5 worm cellular contexts compared by ENCODE assay signal in the genomic region with DNA sequence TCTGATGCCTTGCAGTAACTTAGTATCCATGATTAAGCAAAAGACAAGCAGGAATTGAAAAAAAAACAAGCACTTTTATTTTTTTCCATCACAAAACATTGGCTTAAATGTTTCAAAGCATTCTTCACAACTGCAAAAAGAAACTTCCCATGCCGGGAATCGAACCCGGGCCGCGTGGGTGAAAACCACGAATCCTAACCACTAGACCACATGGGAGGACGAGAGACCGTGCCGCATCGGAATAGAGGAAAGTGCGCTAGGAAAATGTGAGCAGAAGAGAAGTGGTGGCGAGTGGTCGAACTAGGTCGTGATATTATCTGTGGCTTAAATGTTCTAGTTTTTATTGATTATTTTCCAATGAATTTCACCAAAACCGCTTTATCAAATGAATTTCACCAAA.
TF ChIP-seq lines count a peak whose summit lies in the region.

No protein-coding gene starts in this region.

TF ChIP-seq in whole organism, L1 larva, 84 proteins besides CTCF, POLR2A, EP300 and RAD21 (continues in another document):
- TF ChIP-seq blmp-1 (tag; optimal IDR thresholded peaks at IDR 0.05; lab: Kevin White, UChicago) (no peak), aha-1 (tag; optimal IDR thresholded peaks at IDR 0.05; lab: Kevin White, UChicago) (no peak), sup-37 (GFP tag; optimal IDR thresholded peaks at IDR 0.05; lab: Kevin White, UChicago) (no peak), egl-27 (tag; optimal IDR thresholded peaks at IDR 0.05; lab: Kevin White, UChicago) (no peak), nhr-71 (tag; optimal IDR thresholded peaks at IDR 0.05; lab: Kevin White, UChicago) (peak; percentile 47), nhr-77 (tag; optimal IDR thresholded peaks at IDR 0.05; lab: Kevin White, UChicago) (peak; percentile 16), nhr-90 (tag; optimal IDR thresholded peaks at IDR 0.05; lab: Kevin White, UChicago; ENCODE audit: poor library complexity) (peak; percentile 17), fos-1 (tag; optimal IDR thresholded peaks at IDR 0.05; lab: Kevin White, UChicago) (no peak), lin-35 (GFP tag; optimal IDR thresholded peaks at IDR 0.05; lab: Kevin White, UChicago) (peak in 1 of 2 experiments; percentile 55), nhr-12 (tag; optimal IDR thresholded peaks at IDR 0.05; lab: Kevin White, UChicago) (no peak), hpl-2 (GFP tag; optimal IDR thresholded peaks at IDR 0.05; lab: Kevin White, UChicago) (no peak), ceh-88 (GFP tag; IDR thresholded peaks at IDR 0.05; lab: Robert Waterston, UW) (peak; percentile 22; the same call in 1 of the 2 replicates), mep-1 (tag; optimal IDR thresholded peaks at IDR 0.05; lab: Kevin White, UChicago) (peak; percentile 57), mdl-1 (tag; optimal IDR thresholded peaks at IDR 0.05; lab: Kevin White, UChicago) (peak in 1 of 2 experiments; percentile 45), nhr-20 (tag; optimal IDR thresholded peaks at IDR 0.05; lab: Kevin White, UChicago) (peak; percentile 29), F16B12.6 (tag; optimal IDR thresholded peaks at IDR 0.05; lab: Kevin White, UChicago) (no peak), nhr-85 (tag; lab: Kevin White, UChicago) (peak; percentile 43)

TF ChIP-seq in whole organism, L3 larva, 47 proteins besides CTCF, POLR2A, EP300 and RAD21 (continues in another document):
- TF ChIP-seq lin-39 (tag; optimal IDR thresholded peaks at IDR 0.05; lab: Kevin White, UChicago), result peak; percentile 39
- no peak for TF ChIP-seq unc-62 (GFP tag; optimal IDR thresholded peaks at IDR 0.05; lab: Kevin White, UChicago)
- TF ChIP-seq nhr-67 (tag; optimal IDR thresholded peaks at IDR 0.05; lab: Kevin White, UChicago), result no peak
- peak; percentile 35 for TF ChIP-seq elt-2 (tag; optimal IDR thresholded peaks at IDR 0.05; lab: Kevin White, UChicago)
- no peak for TF ChIP-seq nhr-76 (tag; optimal IDR thresholded peaks at IDR 0.05; lab: Kevin White, UChicago)
- no peak for TF ChIP-seq nhr-11 (tag; optimal IDR thresholded peaks at IDR 0.05; lab: Kevin White, UChicago)
- peak; percentile 14 for TF ChIP-seq pqm-1 (tag; optimal IDR thresholded peaks at IDR 0.05; lab: Kevin White, UChicago)
- no peak for TF ChIP-seq egl-5 (tag; optimal IDR thresholded peaks at IDR 0.05; lab: Kevin White, UChicago)
- TF ChIP-seq hmg-11 (tag; optimal IDR thresholded peaks at IDR 0.05; lab: Kevin White, UChicago), result peak; percentile 87
- peak; percentile 18 for TF ChIP-seq tbx-2 (tag; optimal IDR thresholded peaks at IDR 0.05; lab: Kevin White, UChicago)
- no peak for TF ChIP-seq nhr-77 (tag; optimal IDR thresholded peaks at IDR 0.05; lab: Kevin White, UChicago)
- TF ChIP-seq nhr-237 (tag; optimal IDR thresholded peaks at IDR 0.05; lab: Kevin White, UChicago), result no peak
- TF ChIP-seq fos-1 (tag; optimal IDR thresholded peaks at IDR 0.05; lab: Kevin White, UChicago), result no peak
- TF ChIP-seq nhr-43 (tag; optimal IDR thresholded peaks at IDR 0.05; lab: Kevin White, UChicago; ENCODE audit: poor library complexity, severe bottlenecking), result peak; percentile 44
- no peak for TF ChIP-seq unc-39 (tag; optimal IDR thresholded peaks at IDR 0.05; lab: Kevin White, UChicago)
- no peak for TF ChIP-seq daf-12 (tag; optimal IDR thresholded peaks at IDR 0.05; lab: Kevin White, UChicago)
- no peak for TF ChIP-seq elt-1 (tag; optimal IDR thresholded peaks at IDR 0.05; lab: Kevin White, UChicago)
- TF ChIP-seq skn-1 (tag; optimal IDR thresholded peaks at IDR 0.05; lab: Kevin White, UChicago), result no peak
- no peak for TF ChIP-seq snpc-4 (tag; optimal IDR thresholded peaks at IDR 0.05; lab: Kevin White, UChicago)

TF ChIP-seq in whole organism, early embryonic, 17 proteins besides CTCF, POLR2A, EP300 and RAD21:
- peak; percentile 26 for TF ChIP-seq ets-7 (tag; optimal IDR thresholded peaks at IDR 0.05; lab: Kevin White, UChicago)
- peak; percentile 84 for TF ChIP-seq flt-1 (GFP tag; IDR thresholded peaks at IDR 0.05; lab: Robert Waterston, UW)
- TF ChIP-seq hmbx-1 (tag; optimal IDR thresholded peaks at IDR 0.05; lab: Kevin White, UChicago), result peak; percentile 39
- TF ChIP-seq ceh-13 (GFP tag; optimal IDR thresholded peaks at IDR 0.05; lab: Kevin White, UChicago), result peak; percentile 55
- peak; percentile 60 for TF ChIP-seq ceh-36 (tag; optimal IDR thresholded peaks at IDR 0.05; lab: Kevin White, UChicago)
- peak; percentile 47 for TF ChIP-seq hnd-1 (tag; optimal IDR thresholded peaks at IDR 0.05; lab: Kevin White, UChicago)
- peak; percentile 84 for TF ChIP-seq F13C5.2 (tag; optimal IDR thresholded peaks at IDR 0.05; lab: Kevin White, UChicago)
- peak; percentile 82 for TF ChIP-seq tbx-11 (GFP tag; IDR thresholded peaks at IDR 0.05; lab: Robert Waterston, UW)
- TF ChIP-seq B0310.2 (tag; optimal IDR thresholded peaks at IDR 0.05; lab: Kevin White, UChicago), result peak; percentile 39
- TF ChIP-seq hmg-4 (GFP tag; optimal IDR thresholded peaks at IDR 0.05; lab: Kevin White, UChicago), result peak; percentile 66
- TF ChIP-seq ama-1 (optimal IDR thresholded peaks at IDR 0.05; lab: Kevin White, UChicago), result no peak
- TF ChIP-seq tbx-37 (GFP tag; conservative IDR thresholded peaks at IDR 0.05; lab: Robert Waterston, UW), result peak; percentile 60; the same call in 1 of the 2 replicates
- peak; percentile 80 for TF ChIP-seq scrt-1 (GFP tag; IDR thresholded peaks at IDR 0.05; lab: Robert Waterston, UW)
- TF ChIP-seq sea-1 (GFP tag; conservative IDR thresholded peaks at IDR 0.05; lab: Robert Waterston, UW), result peak; percentile 71; the same call in 1 of the 2 replicates
- peak; percentile 59 for TF ChIP-seq aly-1 (tag; optimal IDR thresholded peaks at IDR 0.05; lab: Kevin White, UChicago)
- TF ChIP-seq tra-4 (tag; optimal IDR thresholded peaks at IDR 0.05; lab: Kevin White, UChicago), result no peak
- no peak; the same call in none of the 2 replicates for TF ChIP-seq pes-1 (GFP tag; IDR thresholded peaks at IDR 0.05; lab: Robert Waterston, UW)
TF ChIP-seq in whole organism, early embryonic: peak in this region for 14.

TF ChIP-seq in whole organism, midembryonic, 9 proteins besides CTCF, POLR2A, EP300 and RAD21:
- TF ChIP-seq cog-1 (tag; optimal IDR thresholded peaks at IDR 0.05; lab: Kevin White, UChicago), result no peak
- TF ChIP-seq flt-1 (GFP tag; IDR thresholded peaks at IDR 0.05; lab: Robert Waterston, UW), result peak; percentile 92
- peak; percentile 21 for TF ChIP-seq med-1 (GFP tag; optimal IDR thresholded peaks at IDR 0.05; lab: Kevin White, UChicago; ENCODE audit: insufficient read depth)
- TF ChIP-seq ztf-23 (GFP tag; IDR thresholded peaks at IDR 0.05; lab: Robert Waterston, UW), result peak; percentile 85
- TF ChIP-seq ztf-29 (GFP tag; IDR thresholded peaks at IDR 0.05; lab: Robert Waterston, UW), result peak; percentile 47; the same call in 1 of the 2 replicates
- TF ChIP-seq klf-2 (GFP tag; conservative IDR thresholded peaks at IDR 0.05; lab: Robert Waterston, UW), result 0 out of 2 replicates have a peak, but pooled peaks have one; percentile 34
- peak; percentile 81 for TF ChIP-seq tab-1 (GFP tag; IDR thresholded peaks at IDR 0.05; lab: Robert Waterston, UW)
- TF ChIP-seq ref-1 (GFP tag; conservative IDR thresholded peaks at IDR 0.05; lab: Robert Waterston, UW), result peak; percentile 58; the same call in 1 of the 2 replicates
- peak; percentile 62 for TF ChIP-seq T22C8.4 (GFP tag; IDR thresholded peaks at IDR 0.05; lab: Robert Waterston, UW)

TF ChIP-seq in whole organism, young adult, 124 proteins besides CTCF, POLR2A, EP300 and RAD21 (continues in another document):
- TF ChIP-seq die-1 (tag; optimal IDR thresholded peaks at IDR 0.05; lab: Kevin White, UChicago), result peak; percentile 80
- TF ChIP-seq C17E4.6 (GFP tag; IDR thresholded peaks at IDR 0.05; lab: Robert Waterston, UW), result no peak
- TF ChIP-seq madf-6 (GFP tag; IDR thresholded peaks at IDR 0.05; lab: Robert Waterston, UW), result peak; percentile 55
- peak; percentile 42 for TF ChIP-seq egrh-3 (GFP tag; IDR thresholded peaks at IDR 0.05; lab: Robert Waterston, UW)
- TF ChIP-seq sptf-2 (GFP tag; optimal IDR thresholded peaks at IDR 0.05; lab: Kevin White, UChicago), result no peak
- peak; percentile 30 for TF ChIP-seq chd-7 (tag; optimal IDR thresholded peaks at IDR 0.05; lab: Kevin White, UChicago)
- no peak for TF ChIP-seq ceh-79 (tag; optimal IDR thresholded peaks at IDR 0.05; lab: Kevin White, UChicago)
- TF ChIP-seq hrde-1 (tag; optimal IDR thresholded peaks at IDR 0.05; lab: Kevin White, UChicago; ENCODE audit: borderline replicate concordance), result no peak
- TF ChIP-seq Y53F4B.3 (GFP tag; IDR thresholded peaks at IDR 0.05; lab: Robert Waterston, UW), result peak; percentile 46; the same call in 1 of the 2 replicates
- TF ChIP-seq nfyb-1 (GFP tag; IDR thresholded peaks at IDR 0.05; lab: Robert Waterston, UW), result peak; percentile 69
- TF ChIP-seq ztf-6 (GFP tag; IDR thresholded peaks at IDR 0.05; lab: Robert Waterston, UW), result no peak
- TF ChIP-seq zfh-2 (GFP tag; conservative IDR thresholded peaks at IDR 0.05; lab: Robert Waterston, UW), result 0 out of 2 replicates have a peak, but pooled peaks have one; percentile 31
- no peak for TF ChIP-seq zim-3 (tag; optimal IDR thresholded peaks at IDR 0.05; lab: Kevin White, UChicago)
- TF ChIP-seq F10E7.11 (tag; optimal IDR thresholded peaks at IDR 0.05; lab: Kevin White, UChicago), result no peak
- no peak for TF ChIP-seq mel-28 (tag; optimal IDR thresholded peaks at IDR 0.05; lab: Kevin White, UChicago; ENCODE audit: borderline replicate concordance)
- TF ChIP-seq him-1 (tag; optimal IDR thresholded peaks at IDR 0.05; lab: Kevin White, UChicago), result peak; percentile 86
- 0 out of 2 replicates have a peak, but pooled peaks have one; percentile 35 for TF ChIP-seq attf-3 (GFP tag; conservative IDR thresholded peaks at IDR 0.05; lab: Robert Waterston, UW)
- 0 out of 2 replicates have a peak, but pooled peaks have one; percentile 45 for TF ChIP-seq cebp-1 (GFP tag; IDR thresholded peaks at IDR 0.05; lab: Robert Waterston, UW)
- TF ChIP-seq cebp-1 (tag; optimal IDR thresholded peaks at IDR 0.05; lab: Kevin White, UChicago), result no peak
- TF ChIP-seq Y56A3A.18 (GFP tag; IDR thresholded peaks at IDR 0.05; lab: Robert Waterston, UW), result 0 out of 2 replicates have a peak, but pooled peaks have one; percentile 71
- TF ChIP-seq madf-10 (tag; optimal IDR thresholded peaks at IDR 0.05; lab: Kevin White, UChicago), result peak; percentile 67
- no peak for TF ChIP-seq Y79H2A.3 (GFP tag; conservative IDR thresholded peaks at IDR 0.05; lab: Robert Waterston, UW)
- TF ChIP-seq ztf-22 (GFP tag; optimal IDR thresholded peaks at IDR 0.05; lab: Kevin White, UChicago), result no peak
- no peak for TF ChIP-seq sea-2 (GFP tag; IDR thresholded peaks at IDR 0.05; lab: Robert Waterston, UW)
- no peak for TF ChIP-seq egl-18 (GFP tag; IDR thresholded peaks at IDR 0.05; lab: Robert Waterston, UW)
- TF ChIP-seq dpl-1 (GFP tag; optimal IDR thresholded peaks at IDR 0.05; lab: Kevin White, UChicago), result no peak
- TF ChIP-seq nfya-2 (GFP tag; IDR thresholded peaks at IDR 0.05; lab: Robert Waterston, UW), result no peak
- peak; percentile 31 for TF ChIP-seq somi-1 (GFP tag; optimal IDR thresholded peaks at IDR 0.05; lab: Kevin White, UChicago)
- no peak for TF ChIP-seq B0019.2 (GFP tag; conservative IDR thresholded peaks at IDR 0.05; lab: Robert Waterston, UW)
- TF ChIP-seq F55B11.4 (tag; optimal IDR thresholded peaks at IDR 0.05; lab: Kevin White, UChicago; ENCODE audit: borderline replicate concordance, insufficient read depth), result no peak

Comparison
In these comparisons a context has a peak if more than half of its experiments do, and no peak if none do; other contexts are left out.
1. Of the 8 proteins assayed by ChIP-seq in both whole organism, young adult and whole organism, L1 larva: peak only in whole organism, young adult: snpc-4; only in whole organism, L1 larva: unc-130; in both: nhr-90; in neither: 2; mixed calls (peak in some experiments, not most) for 3.